Fruit fly (Drosophila melanogaster): ENCODE data around the gene CG16711.

Gene CG16711

DNA sequence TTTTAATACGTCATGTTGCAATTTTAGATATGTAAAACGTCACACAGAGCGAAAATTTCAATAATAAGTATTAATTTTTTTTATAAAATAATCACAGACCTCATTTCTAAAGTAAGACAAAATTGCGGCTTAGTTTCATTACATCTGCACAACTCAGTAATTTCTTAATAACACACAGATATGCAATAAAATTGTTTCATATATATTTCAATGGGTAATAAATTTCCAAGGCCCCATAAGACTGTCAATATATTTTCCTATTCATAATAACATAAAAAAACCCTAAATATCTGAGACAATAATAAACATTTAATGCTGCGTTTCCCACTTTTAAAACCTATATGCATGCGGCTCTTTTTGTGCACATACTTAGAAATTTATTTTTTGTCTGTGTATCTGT is 8.5 kb upstream of the CG16711 start (continued):
- TF ChIP-seq CG18599 (GFP tag; optimal IDR thresholded peaks at IDR 0.05) (peak; percentile 4), sqz (GFP tag; optimal IDR thresholded peaks at IDR 0.05) (no peak), CG1792 (GFP tag; optimal IDR thresholded peaks at IDR 0.05) (no peak), disco-r (GFP tag; optimal IDR thresholded peaks at IDR 0.05) (no peak), yki (optimal IDR thresholded peaks at IDR 0.05) (no peak), Hsf (GFP tag; optimal IDR thresholded peaks at IDR 0.05) (no peak), cwo (GFP tag; optimal IDR thresholded peaks at IDR 0.05) (no peak), slp2 (GFP tag; optimal IDR thresholded peaks at IDR 0.05) (no peak), pzg (GFP tag; optimal IDR thresholded peaks at IDR 0.05) (no peak), vfl (GFP tag; optimal IDR thresholded peaks at IDR 0.05) (no peak), Max (GFP tag; optimal IDR thresholded peaks at IDR 0.05) (no peak), CG18262 (tag; optimal IDR thresholded peaks at IDR 0.05) (peak; percentile 63), CG32532 (GFP tag; IDR thresholded peaks at IDR 0.05) (no peak)

DNA sequence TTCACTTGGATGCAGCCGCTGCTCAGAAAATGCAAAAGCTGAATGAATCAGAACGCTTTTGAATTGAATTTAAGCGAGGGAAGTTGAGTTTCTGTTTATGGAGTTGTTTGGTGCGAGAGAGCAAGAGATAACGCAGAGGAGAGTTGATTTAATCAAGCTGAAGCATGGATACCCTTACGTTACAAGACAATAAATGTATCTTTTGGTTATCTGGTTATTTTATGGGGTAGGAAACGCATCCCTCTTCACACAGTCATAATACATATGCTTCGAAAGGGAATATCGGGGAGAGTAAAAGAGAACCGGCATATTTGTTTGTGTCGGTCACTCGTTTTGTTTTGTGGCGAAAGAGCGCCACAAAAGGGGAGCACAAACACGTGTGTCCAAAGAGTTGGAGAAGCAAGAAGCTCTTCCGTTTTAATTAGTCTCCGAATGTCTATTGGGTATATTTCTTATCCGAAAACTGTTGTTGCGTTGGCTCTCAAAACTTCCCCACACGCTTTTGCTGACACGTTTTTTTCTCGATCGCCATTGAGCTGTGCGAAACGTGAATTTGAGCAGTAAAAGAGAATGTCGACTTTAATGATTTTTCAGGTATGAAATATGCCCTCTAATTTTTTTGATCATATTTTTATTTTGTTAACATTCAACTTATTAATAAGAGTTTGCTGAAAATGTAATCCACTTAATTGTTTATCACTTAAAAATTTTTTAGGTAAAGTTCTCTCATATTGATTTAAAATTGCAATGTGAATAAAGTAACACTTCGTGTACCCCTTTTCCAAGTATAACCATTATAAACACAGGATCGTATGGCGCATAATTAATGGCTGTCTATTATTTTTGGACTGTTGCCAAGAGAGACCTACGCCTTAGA is 7.2 kb upstream of the CG16711 start, which contains the start of gene Prps:
Gene Prps (minus strand): TSS at position 51 of the 877 bp plus-strand sequence.
- no peak for TF ChIP-seq CG2129 (GFP tag; IDR thresholded peaks at IDR 0.05; ENCODE audit: partially characterized antibody)
- TF ChIP-seq CG12219 (GFP tag; optimal IDR thresholded peaks at IDR 0.05) = peak; percentile 78
- TF ChIP-seq Six4 (GFP tag; optimal IDR thresholded peaks at IDR 0.05) = peak; percentile 59
- peak; percentile 82 for TF ChIP-seq CG14441 (GFP tag; IDR thresholded peaks at IDR 0.05)
- TF ChIP-seq stwl (tag; optimal IDR thresholded peaks at IDR 0.05) = no peak
- peak; percentile 62 for TF ChIP-seq Sox102F (GFP tag; optimal IDR thresholded peaks at IDR 0.05)
- TF ChIP-seq CG10462 (GFP tag; optimal IDR thresholded peaks at IDR 0.05) = no peak
- peak; percentile 53; the same call in 1 of the 2 replicates for TF ChIP-seq cas (GFP tag; IDR thresholded peaks at IDR 0.05)
- peak; percentile 69; the same call in 2 of the 3 replicates for TF ChIP-seq sr (GFP tag; IDR thresholded peaks at IDR 0.05)
- TF ChIP-seq CG5953 (GFP tag; IDR thresholded peaks at IDR 0.05) = peak; percentile 61
- TF ChIP-seq tin (GFP tag; optimal IDR thresholded peaks at IDR 0.05) = peak; percentile 84
- TF ChIP-seq kni (GFP tag; optimal IDR thresholded peaks at IDR 0.05) = peak; percentile 66
- peak; percentile 36; the same call in 1 of the 2 replicates for TF ChIP-seq dimm (GFP tag; IDR thresholded peaks at IDR 0.05)
- peak; percentile 87 for TF ChIP-seq CG16779 (GFP tag; IDR thresholded peaks at IDR 0.05)
- TF ChIP-seq Oli (tag; optimal IDR thresholded peaks at IDR 0.05) = peak; percentile 30
- TF ChIP-seq caup (GFP tag; optimal IDR thresholded peaks at IDR 0.05; ENCODE audit: severe bottlenecking) = peak; percentile 80
- peak; percentile 20 for TF ChIP-seq CG6654 (GFP tag; optimal IDR thresholded peaks at IDR 0.05)
- peak; percentile 16 for TF ChIP-seq ash1 (GFP tag; optimal IDR thresholded peaks at IDR 0.05)
- TF ChIP-seq CG3726 (GFP tag; IDR thresholded peaks at IDR 0.05) = 0 out of 3 replicates have a peak, but pooled peaks have one; percentile 52
- no peak for TF ChIP-seq eve (GFP tag; optimal IDR thresholded peaks at IDR 0.05)
- TF ChIP-seq dmrt11E (tag; optimal IDR thresholded peaks at IDR 0.05) = no peak
- TF ChIP-seq CG8089 (GFP tag; optimal IDR thresholded peaks at IDR 0.05) = peak; percentile 59
- no peak for TF ChIP-seq BEAF-32 (GFP tag; optimal IDR thresholded peaks at IDR 0.05)
- TF ChIP-seq CG17361 (GFP tag; IDR thresholded peaks at IDR 0.05) = peak; percentile 37; the same call in 1 of the 3 replicates
- peak; percentile 67 for TF ChIP-seq NK7.1 (GFP tag; optimal IDR thresholded peaks at IDR 0.05)
- TF ChIP-seq vvl (GFP tag; IDR thresholded peaks at IDR 0.05) = peak; percentile 95
- TF ChIP-seq gt (GFP tag; IDR thresholded peaks at IDR 0.05) = no peak; the same call in 1 of the 2 replicates
- TF ChIP-seq CG16863 (GFP tag; optimal IDR thresholded peaks at IDR 0.05) = peak; percentile 70
- peak; percentile 58 for TF ChIP-seq Myb (GFP tag; optimal IDR thresholded peaks at IDR 0.05)
- peak; percentile 16 for TF ChIP-seq CG33557 (GFP tag; optimal IDR thresholded peaks at IDR 0.05)
- peak; percentile 63 for TF ChIP-seq Chrac-16 (GFP tag; optimal IDR thresholded peaks at IDR 0.05)
- peak; percentile 58 for TF ChIP-seq CG14667 (GFP tag; IDR thresholded peaks at IDR 0.05)
- TF ChIP-seq B-H1 (GFP tag; IDR thresholded peaks at IDR 0.05) = peak; percentile 62; the same call in 2 of the 3 replicates
- TF ChIP-seq Spps (tag; optimal IDR thresholded peaks at IDR 0.05) = no peak
- peak in 1 of 2 experiments; percentile 80 for TF ChIP-seq Eip74EF (GFP tag; optimal IDR thresholded peaks at IDR 0.05)

All from whole organism, embryonic.